Worm (Caenorhabditis elegans) whole organism, mixed stage, embryonic: ENCODE data around the gene K09F5.4.

Experiments
- M03D4.4 ChIP-seq: sonication (generic microtip); optimal IDR thresholded peaks from 2 replicates; lab custom pipeline; 2017; ENCODE audit warnings: mild to moderate bottlenecking, missing genetic modification characterization, missing compliant biosample characterization
- bed-3 ChIP-seq: fragments of 200-800 bp; sonication (Bioruptor generic); optimal IDR thresholded peaks from 3 replicates; lab custom pipeline; 2018; ENCODE audit warnings: mild to moderate bottlenecking, missing genetic modification characterization, moderate library complexity, missing compliant biosample characterization
- ceh-39 ChIP-seq: fragments of 150-350 bp; optimal IDR thresholded peaks from 2 replicates; lab custom pipeline; 2014; ENCODE audit warnings: missing biosample characterization, missing genetic modification characterization
- ceh-43 ChIP-seq: fragments of 200-800 bp; sonication (Bioruptor generic); optimal IDR thresholded peaks from 2 replicates; lab custom pipeline; 2018; ENCODE audit warnings: mild to moderate bottlenecking, missing genetic modification characterization, moderate library complexity, missing compliant biosample characterization
- ceh-83 ChIP-seq: fragments of 200-800 bp; sonication (Bioruptor generic); optimal IDR thresholded peaks from 2 replicates; lab custom pipeline; 2018; ENCODE audit warnings: mild to moderate bottlenecking, missing genetic modification characterization, missing compliant biosample characterization
- ces-1 ChIP-seq: fragments of 150-350 bp; optimal IDR thresholded peaks from 2 replicates; lab custom pipeline; 2014; ENCODE audit warnings: missing biosample characterization, missing genetic modification reagents, missing genetic modification characterization
- cnd-1 ChIP-seq: fragments of 200-800 bp; sonication (Bioruptor generic); optimal IDR thresholded peaks from 2 replicates; lab custom pipeline; 2018; ENCODE audit warnings: mild to moderate bottlenecking, missing genetic modification characterization, missing compliant biosample characterization
- drap-1 ChIP-seq: fragments of 200-800 bp; sonication (Bioruptor generic); optimal IDR thresholded peaks from 3 replicates; lab custom pipeline; 2018; ENCODE audit warnings: mild to moderate bottlenecking, missing genetic modification characterization, missing compliant biosample characterization
- elt-1 ChIP-seq: sonication (generic microtip); optimal IDR thresholded peaks from 2 replicates; lab custom pipeline; 2017; ENCODE audit warnings: missing genetic modification characterization, mild to moderate bottlenecking, missing compliant biosample characterization, antibody characterized with exemption, moderate library complexity, borderline replicate concordance; ENCODE audit not compliant: insufficient read depth
- ham-2 ChIP-seq: fragments of 200-800 bp; sonication (Bioruptor generic); optimal IDR thresholded peaks from 2 replicates; lab custom pipeline; 2018; ENCODE audit warnings: mild to moderate bottlenecking, missing genetic modification characterization, missing compliant biosample characterization
- hlh-1 ChIP-seq: fragments of 150-350 bp; optimal IDR thresholded peaks from 2 replicates; lab custom pipeline; 2014; ENCODE audit warnings: missing biosample characterization, missing genetic modification reagents, missing genetic modification characterization
- lin-13 ChIP-seq: fragments of 150-350 bp; optimal IDR thresholded peaks from 2 replicates; lab custom pipeline; 2014; ENCODE audit warnings: missing biosample characterization, missing genetic modification characterization
- lin-32 ChIP-seq: fragments of 200-800 bp; sonication (Bioruptor generic); optimal IDR thresholded peaks from 2 replicates; lab custom pipeline; 2018; ENCODE audit warnings: mild to moderate bottlenecking, missing genetic modification characterization, missing compliant biosample characterization
- lsy-2 ChIP-seq: fragments of 150-350 bp; optimal IDR thresholded peaks from 2 replicates; lab custom pipeline; 2014; ENCODE audit warnings: missing biosample characterization, missing genetic modification characterization
- mab-5 ChIP-seq: fragments of 150-350 bp; optimal IDR thresholded peaks from 2 replicates; lab custom pipeline; 2014; ENCODE audit warnings: missing biosample characterization, missing genetic modification characterization
- mep-1 ChIP-seq: fragments of 150-350 bp; optimal IDR thresholded peaks from 2 replicates; lab custom pipeline; 2017; ENCODE audit warnings: missing biosample characterization, missing genetic modification reagents, missing genetic modification characterization, inconsistent platforms
- mls-2 ChIP-seq: sonication (generic microtip); optimal IDR thresholded peaks from 2 replicates; lab custom pipeline; 2016; ENCODE audit warnings: mild to moderate bottlenecking, missing genetic modification characterization, moderate library complexity, missing compliant biosample characterization
- nhr-12 ChIP-seq: fragments of 150-350 bp; optimal IDR thresholded peaks from 2 replicates; lab custom pipeline; 2014; ENCODE audit warnings: missing biosample characterization, missing genetic modification characterization
- nhr-237 ChIP-seq: fragments of 150-350 bp; optimal IDR thresholded peaks from 2 replicates; lab custom pipeline; 2014; ENCODE audit warnings: missing biosample characterization, missing genetic modification characterization
- nhr-76 ChIP-seq: sonication (generic microtip); optimal IDR thresholded peaks from 2 replicates; lab custom pipeline; 2017; ENCODE audit warnings: missing biosample characterization, missing genetic modification characterization
- pha-4 ChIP-seq: fragments of 150-350 bp; optimal IDR thresholded peaks from 2 replicates; lab custom pipeline; 2018; ENCODE audit warnings: missing biosample characterization, missing genetic modification reagents, missing genetic modification characterization
- snpc-4 ChIP-seq: fragments of 150-350 bp; optimal IDR thresholded peaks from 2 replicates; lab custom pipeline; 2014; ENCODE audit warnings: missing biosample characterization, missing genetic modification characterization
- tbx-8 ChIP-seq: fragments of 200-800 bp; sonication (Bioruptor generic); optimal IDR thresholded peaks from 2 replicates; lab custom pipeline; 2018; ENCODE audit warnings: mild to moderate bottlenecking, missing genetic modification characterization, moderate library complexity, missing compliant biosample characterization
- unc-120 ChIP-seq: sonication (generic microtip); optimal IDR thresholded peaks from 2 replicates; lab custom pipeline; 2017; ENCODE audit warnings: missing genetic modification characterization, missing compliant biosample characterization; ENCODE audit not compliant: poor library complexity, severe bottlenecking
- unc-39 ChIP-seq: fragments of 150-350 bp; optimal IDR thresholded peaks from 2 replicates; lab custom pipeline; 2014; ENCODE audit warnings: missing biosample characterization, missing genetic modification characterization
- unc-62 ChIP-seq: fragments of 150-350 bp; optimal IDR thresholded peaks from 2 replicates; lab custom pipeline; 2014; ENCODE audit warnings: missing biosample characterization, missing genetic modification reagents, missing genetic modification characterization
- zip-8 ChIP-seq: fragments of 150-350 bp; optimal IDR thresholded peaks from 2 replicates; lab custom pipeline; 2014; ENCODE audit warnings: missing biosample characterization, missing genetic modification characterization
- ztf-11 ChIP-seq: fragments of 150-350 bp; optimal IDR thresholded peaks from 2 replicates; lab custom pipeline; 2014; ENCODE audit warnings: missing biosample characterization, missing genetic modification characterization

Gene K09F5.4

ce11 chrX:7726351-7726750 lies 15.8 kb upstream of the K09F5.4 start:
- no peak for TF ChIP-seq mep-1
- TF ChIP-seq ces-1 (GFP tag; lab: Kevin White, UChicago): no peak
- TF ChIP-seq mab-5 (tag; lab: Kevin White, UChicago): no peak
- no peak for TF ChIP-seq ztf-11 (tag; lab: Kevin White, UChicago)
- TF ChIP-seq unc-62 (GFP tag; lab: Kevin White, UChicago): no peak
- TF ChIP-seq hlh-1 (tag; lab: Kevin White, UChicago): no peak
- TF ChIP-seq bed-3 (GFP tag; lab: Kevin White, UChicago): no peak
- TF ChIP-seq cnd-1 (tag; lab: Kevin White, UChicago): no peak

ce11 chrX:7725615-7726014 lies 15.1 kb upstream of the K09F5.4 start, which contains the start of gene spp-14:
Gene spp-14, plus strand, starts transcription at chrX:7725979.
- TF ChIP-seq cnd-1 (tag; lab: Kevin White, UChicago) (no peak), mls-2 (no peak), mep-1 (no peak), ham-2 (GFP tag; lab: Kevin White, UChicago) (no peak), bed-3 (GFP tag; lab: Kevin White, UChicago) (no peak), mab-5 (tag; lab: Kevin White, UChicago) (no peak), ces-1 (GFP tag; lab: Kevin White, UChicago) (no peak), unc-120 (tag; lab: Kevin White, UChicago) (no peak), elt-1 (tag; lab: Kevin White, UChicago) (no peak), ceh-39 (tag; lab: Kevin White, UChicago) (no peak), nhr-12 (no peak), lin-32 (no peak), nhr-237 (tag; lab: Kevin White, UChicago) (no peak), M03D4.4 (tag; lab: Kevin White, UChicago) (no peak), zip-8 (tag; lab: Kevin White, UChicago) (no peak), lin-13 (tag; lab: Kevin White, UChicago) (no peak), lsy-2 (tag; lab: Kevin White, UChicago) (no peak), pha-4 (tag; lab: Kevin White, UChicago) (no peak), drap-1 (GFP tag; lab: Kevin White, UChicago) (no peak)

- TF ChIP-seq nhr-76 (tag; lab: Kevin White, UChicago) (no peak), nhr-12 (no peak), unc-120 (tag; lab: Kevin White, UChicago) (no peak), ceh-39 (tag; lab: Kevin White, UChicago) (no peak), mls-2 (no peak), unc-62 (GFP tag; lab: Kevin White, UChicago) (no peak)
- TF ChIP-seq, all 35 proteins: peak for 0
Measured at ce11 chrX:7724099-7724498, 13.6 kb upstream of the K09F5.4 start.

- TF ChIP-seq lin-32 (no peak), ztf-11 (tag; lab: Kevin White, UChicago) (no peak), lsy-2 (tag; lab: Kevin White, UChicago) (no peak), M03D4.4 (tag; lab: Kevin White, UChicago) (no peak), ceh-39 (tag; lab: Kevin White, UChicago) (no peak), unc-62 (GFP tag; lab: Kevin White, UChicago) (no peak), unc-120 (tag; lab: Kevin White, UChicago) (no peak), mls-2 (no peak), ceh-83 (GFP tag; lab: Kevin White, UChicago) (no peak), lin-13 (tag; lab: Kevin White, UChicago) (no peak), mep-1 (no peak), elt-1 (tag; lab: Kevin White, UChicago) (no peak)
Measured at ce11 chrX:7720565-7720964, 10.0 kb upstream of the K09F5.4 start.

- no peak for TF ChIP-seq nhr-76 (tag; lab: Kevin White, UChicago)
- no peak for TF ChIP-seq nhr-237 (tag; lab: Kevin White, UChicago)
- no peak for TF ChIP-seq lin-32
- TF ChIP-seq cnd-1 (tag; lab: Kevin White, UChicago): no peak
- TF ChIP-seq zip-8 (tag; lab: Kevin White, UChicago): no peak
- TF ChIP-seq pha-4 (tag; lab: Kevin White, UChicago): no peak
- TF ChIP-seq tbx-8 (GFP tag; lab: Kevin White, UChicago): no peak
- TF ChIP-seq ceh-39 (tag; lab: Kevin White, UChicago): no peak
- no peak for TF ChIP-seq lin-13 (tag; lab: Kevin White, UChicago)
- no peak for TF ChIP-seq ceh-43 (GFP tag; lab: Kevin White, UChicago)
- TF ChIP-seq snpc-4: no peak
- TF ChIP-seq unc-39 (tag; lab: Kevin White, UChicago): no peak
- TF ChIP-seq unc-120 (tag; lab: Kevin White, UChicago): no peak
- TF ChIP-seq, all 35 proteins: peak for 0
Measured at ce11 chrX:7718972-7719371, 8.4 kb upstream of the K09F5.4 start, which contains the start of gene K09F5.6. Gene K09F5.6, plus strand, starts transcription at chrX:7719272.
